Worm (Caenorhabditis elegans) whole organism, mixed stage, embryonic: Measurements from ENCODE around the gene rpl-32.

ENCODE experiments used
- M03D4.4 ChIP-seq: sonication (generic microtip); optimal IDR thresholded peaks from 2 replicates; lab custom pipeline; 2017; ENCODE audit warnings: mild to moderate bottlenecking, missing genetic modification characterization, missing compliant biosample characterization
- bed-3 ChIP-seq: fragments of 200-800 bp; sonication (Bioruptor generic); optimal IDR thresholded peaks from 3 replicates; lab custom pipeline; 2018; ENCODE audit warnings: mild to moderate bottlenecking, missing genetic modification characterization, moderate library complexity, missing compliant biosample characterization
- blmp-1 ChIP-seq: fragments of 150-350 bp; optimal IDR thresholded peaks from 2 replicates; lab custom pipeline; 2014; ENCODE audit warnings: missing biosample characterization, missing genetic modification characterization
- ceh-43 ChIP-seq: fragments of 200-800 bp; sonication (Bioruptor generic); optimal IDR thresholded peaks from 2 replicates; lab custom pipeline; 2018; ENCODE audit warnings: mild to moderate bottlenecking, missing genetic modification characterization, moderate library complexity, missing compliant biosample characterization
- ceh-83 ChIP-seq: fragments of 200-800 bp; sonication (Bioruptor generic); optimal IDR thresholded peaks from 2 replicates; lab custom pipeline; 2018; ENCODE audit warnings: mild to moderate bottlenecking, missing genetic modification characterization, missing compliant biosample characterization
- ces-1 ChIP-seq: fragments of 150-350 bp; optimal IDR thresholded peaks from 2 replicates; lab custom pipeline; 2014; ENCODE audit warnings: missing biosample characterization, missing genetic modification reagents, missing genetic modification characterization
- cnd-1 ChIP-seq: fragments of 200-800 bp; sonication (Bioruptor generic); optimal IDR thresholded peaks from 2 replicates; lab custom pipeline; 2018; ENCODE audit warnings: mild to moderate bottlenecking, missing genetic modification characterization, missing compliant biosample characterization
- drap-1 ChIP-seq: fragments of 200-800 bp; sonication (Bioruptor generic); optimal IDR thresholded peaks from 3 replicates; lab custom pipeline; 2018; ENCODE audit warnings: mild to moderate bottlenecking, missing genetic modification characterization, missing compliant biosample characterization
- elt-1 ChIP-seq: sonication (generic microtip); optimal IDR thresholded peaks from 2 replicates; lab custom pipeline; 2017; ENCODE audit warnings: missing genetic modification characterization, mild to moderate bottlenecking, missing compliant biosample characterization, antibody characterized with exemption, moderate library complexity, borderline replicate concordance; ENCODE audit not compliant: insufficient read depth
- elt-3 ChIP-seq: fragments of 150-350 bp; optimal IDR thresholded peaks from 2 replicates; lab custom pipeline; 2014; ENCODE audit warnings: missing biosample characterization, missing genetic modification characterization
- flh-1 ChIP-seq: fragments of 200-800 bp; sonication (Bioruptor generic); optimal IDR thresholded peaks from 2 replicates; lab custom pipeline; 2018; ENCODE audit warnings: mild to moderate bottlenecking, missing genetic modification characterization, moderate library complexity, missing compliant biosample characterization
- ham-2 ChIP-seq: fragments of 200-800 bp; sonication (Bioruptor generic); optimal IDR thresholded peaks from 2 replicates; lab custom pipeline; 2018; ENCODE audit warnings: mild to moderate bottlenecking, missing genetic modification characterization, missing compliant biosample characterization
- hlh-1 ChIP-seq: fragments of 150-350 bp; optimal IDR thresholded peaks from 2 replicates; lab custom pipeline; 2014; ENCODE audit warnings: missing biosample characterization, missing genetic modification reagents, missing genetic modification characterization
- lin-13 ChIP-seq: fragments of 150-350 bp; optimal IDR thresholded peaks from 2 replicates; lab custom pipeline; 2014; ENCODE audit warnings: missing biosample characterization, missing genetic modification characterization
- lin-32 ChIP-seq: fragments of 200-800 bp; sonication (Bioruptor generic); optimal IDR thresholded peaks from 2 replicates; lab custom pipeline; 2018; ENCODE audit warnings: mild to moderate bottlenecking, missing genetic modification characterization, missing compliant biosample characterization
- lsy-2 ChIP-seq: fragments of 150-350 bp; optimal IDR thresholded peaks from 2 replicates; lab custom pipeline; 2014; ENCODE audit warnings: missing biosample characterization, missing genetic modification characterization
- mab-5 ChIP-seq: fragments of 150-350 bp; optimal IDR thresholded peaks from 2 replicates; lab custom pipeline; 2014; ENCODE audit warnings: missing biosample characterization, missing genetic modification characterization
- mep-1 ChIP-seq: fragments of 150-350 bp; optimal IDR thresholded peaks from 2 replicates; lab custom pipeline; 2017; ENCODE audit warnings: missing biosample characterization, missing genetic modification reagents, missing genetic modification characterization, inconsistent platforms
- mls-2 ChIP-seq: sonication (generic microtip); optimal IDR thresholded peaks from 2 replicates; lab custom pipeline; 2016; ENCODE audit warnings: mild to moderate bottlenecking, missing genetic modification characterization, moderate library complexity, missing compliant biosample characterization
- nhr-12 ChIP-seq: fragments of 150-350 bp; optimal IDR thresholded peaks from 2 replicates; lab custom pipeline; 2014; ENCODE audit warnings: missing biosample characterization, missing genetic modification characterization
- nhr-2 ChIP-seq: fragments of 150-350 bp; optimal IDR thresholded peaks from 2 replicates; lab custom pipeline; 2014; ENCODE audit warnings: missing biosample characterization, missing genetic modification characterization
- nhr-237 ChIP-seq: fragments of 150-350 bp; optimal IDR thresholded peaks from 2 replicates; lab custom pipeline; 2014; ENCODE audit warnings: missing biosample characterization, missing genetic modification characterization
- nhr-28 ChIP-seq: fragments of 150-350 bp; optimal IDR thresholded peaks from 2 replicates; lab custom pipeline; 2014; ENCODE audit warnings: missing biosample characterization, missing genetic modification characterization
- nhr-76 ChIP-seq: sonication (generic microtip); optimal IDR thresholded peaks from 2 replicates; lab custom pipeline; 2017; ENCODE audit warnings: missing biosample characterization, missing genetic modification characterization
- pha-4 ChIP-seq: fragments of 150-350 bp; optimal IDR thresholded peaks from 2 replicates; lab custom pipeline; 2018; ENCODE audit warnings: missing biosample characterization, missing genetic modification reagents, missing genetic modification characterization
- snpc-4 ChIP-seq: fragments of 150-350 bp; optimal IDR thresholded peaks from 2 replicates; lab custom pipeline; 2014; ENCODE audit warnings: missing biosample characterization, missing genetic modification characterization
- sptf-1 ChIP-seq: sonication (generic microtip); optimal IDR thresholded peaks from 2 replicates; lab custom pipeline; 2017; ENCODE audit warnings: mild to moderate bottlenecking, missing genetic modification characterization, moderate library complexity, missing compliant biosample characterization
- unc-120 ChIP-seq: sonication (generic microtip); optimal IDR thresholded peaks from 2 replicates; lab custom pipeline; 2017; ENCODE audit warnings: missing genetic modification characterization, missing compliant biosample characterization; ENCODE audit not compliant: poor library complexity, severe bottlenecking
- unc-62 ChIP-seq: fragments of 150-350 bp; optimal IDR thresholded peaks from 2 replicates; lab custom pipeline; 2014; ENCODE audit warnings: missing biosample characterization, missing genetic modification reagents, missing genetic modification characterization
- zip-8 ChIP-seq: fragments of 150-350 bp; optimal IDR thresholded peaks from 2 replicates; lab custom pipeline; 2014; ENCODE audit warnings: missing biosample characterization, missing genetic modification characterization
- ztf-11 ChIP-seq: fragments of 150-350 bp; optimal IDR thresholded peaks from 2 replicates; lab custom pipeline; 2014; ENCODE audit warnings: missing biosample characterization, missing genetic modification characterization

Gene rpl-32

ce11 chrII:9098505-9098904 lies 41.6 kb upstream of the rpl-32 start, which contains the start of gene clh-5:
TSS of gene clh-5 (minus strand) at chrII:9098605.
- no peak for TF ChIP-seq pha-4 (tag; lab: Kevin White, UChicago)
- TF ChIP-seq hlh-1: no peak
- TF ChIP-seq nhr-12 (tag; lab: Kevin White, UChicago): no peak
- TF ChIP-seq bed-3 (GFP tag; lab: Kevin White, UChicago): no peak
- TF ChIP-seq unc-120 (tag; lab: Kevin White, UChicago): no peak
- no peak for TF ChIP-seq nhr-28
- TF ChIP-seq snpc-4 (tag; lab: Kevin White, UChicago): no peak
- TF ChIP-seq M03D4.4: no peak
- no peak for TF ChIP-seq nhr-237 (tag; lab: Kevin White, UChicago)
- no peak for TF ChIP-seq ceh-43 (GFP tag; lab: Kevin White, UChicago)
- no peak for TF ChIP-seq mls-2 (tag; lab: Kevin White, UChicago)
- TF ChIP-seq lin-32 (GFP tag; lab: Kevin White, UChicago): no peak
- no peak for TF ChIP-seq unc-62 (GFP tag; lab: Kevin White, UChicago)
- TF ChIP-seq nhr-2 (tag; lab: Kevin White, UChicago): no peak

- no peak for TF ChIP-seq sptf-1 (tag; lab: Kevin White, UChicago)
- no peak for TF ChIP-seq nhr-237 (tag; lab: Kevin White, UChicago)
- no peak for TF ChIP-seq ham-2 (GFP tag; lab: Kevin White, UChicago)
- no peak for TF ChIP-seq cnd-1 (tag; lab: Kevin White, UChicago)
- TF ChIP-seq elt-3 (tag; lab: Kevin White, UChicago): no peak
- no peak for TF ChIP-seq zip-8 (tag; lab: Kevin White, UChicago)
- TF ChIP-seq lsy-2 (tag; lab: Kevin White, UChicago): no peak
- TF ChIP-seq M03D4.4: no peak
- no peak for TF ChIP-seq mls-2 (tag; lab: Kevin White, UChicago)
- no peak for TF ChIP-seq ztf-11 (tag; lab: Kevin White, UChicago)
- TF ChIP-seq ceh-43 (GFP tag; lab: Kevin White, UChicago): no peak
- TF ChIP-seq nhr-2 (tag; lab: Kevin White, UChicago): no peak
- no peak for TF ChIP-seq flh-1 (GFP tag; lab: Kevin White, UChicago)
These were observed 40.4 kb upstream of the rpl-32 start for ce11 chrII:9097302-9097701.

ce11 chrII:9094247-9094790 lies 37.4 kb upstream of the rpl-32 start:
- TF ChIP-seq nhr-237 (tag; lab: Kevin White, UChicago) (no peak), M03D4.4 (no peak), ztf-11 (tag; lab: Kevin White, UChicago) (no peak), nhr-12 (tag; lab: Kevin White, UChicago) (no peak), unc-62 (GFP tag; lab: Kevin White, UChicago) (no peak), sptf-1 (tag; lab: Kevin White, UChicago) (no peak), blmp-1 (tag; lab: Kevin White, UChicago) (no peak), lin-13 (tag; lab: Kevin White, UChicago) (no peak), cnd-1 (tag; lab: Kevin White, UChicago) (no peak), unc-120 (tag; lab: Kevin White, UChicago) (no peak), ceh-83 (no peak), lsy-2 (tag; lab: Kevin White, UChicago) (no peak)
- TF ChIP-seq, all 35 proteins: peak for 0

ce11 chrII:9093584-9093983 lies 36.7 kb upstream of the rpl-32 start, which contains the start of gene C07H4.1:
TSS of gene C07H4.1 (minus strand) at chrII:9093684.
- TF ChIP-seq elt-1 (no peak), bed-3 (GFP tag; lab: Kevin White, UChicago) (no peak), cnd-1 (tag; lab: Kevin White, UChicago) (no peak), drap-1 (GFP tag; lab: Kevin White, UChicago) (no peak), snpc-4 (tag; lab: Kevin White, UChicago) (no peak), ces-1 (GFP tag; lab: Kevin White, UChicago) (no peak), nhr-2 (tag; lab: Kevin White, UChicago) (no peak), mls-2 (tag; lab: Kevin White, UChicago) (no peak), sptf-1 (tag; lab: Kevin White, UChicago) (no peak), nhr-28 (no peak)

- no peak for TF ChIP-seq lin-13 (tag; lab: Kevin White, UChicago)
- no peak for TF ChIP-seq nhr-2 (tag; lab: Kevin White, UChicago)
- no peak for TF ChIP-seq elt-3 (tag; lab: Kevin White, UChicago)
- no peak for TF ChIP-seq zip-8 (tag; lab: Kevin White, UChicago)
- TF ChIP-seq nhr-237 (tag; lab: Kevin White, UChicago): no peak
- no peak for TF ChIP-seq mab-5 (tag; lab: Kevin White, UChicago)
- TF ChIP-seq mls-2 (tag; lab: Kevin White, UChicago): no peak
- TF ChIP-seq mep-1 (tag; lab: Kevin White, UChicago): no peak
- TF ChIP-seq cnd-1 (tag; lab: Kevin White, UChicago): no peak
- TF ChIP-seq M03D4.4: no peak
- no peak for TF ChIP-seq sptf-1 (tag; lab: Kevin White, UChicago)
- no peak for TF ChIP-seq snpc-4 (tag; lab: Kevin White, UChicago)
- TF ChIP-seq lsy-2 (tag; lab: Kevin White, UChicago): no peak
- TF ChIP-seq nhr-28: no peak
- no peak for TF ChIP-seq nhr-76 (tag; lab: Kevin White, UChicago)
- no peak for TF ChIP-seq pha-4 (tag; lab: Kevin White, UChicago)
These were observed 36.0 kb upstream of the rpl-32 start for ce11 chrII:9092910-9093309.
